Fruit fly (Drosophila melanogaster) whole organism, adult: Measurements from ENCODE around the gene CG34283.

Experiments used
- CG1620 ChIP-seq: fragments of 200-800 bp; sonication (Bioruptor generic); optimal IDR thresholded peaks from 2 replicates; lab custom pipeline; 2016; ENCODE audit warnings: missing biosample characterization, missing genetic modification characterization
- CG5204 ChIP-seq: fragments of 200-800 bp; sonication (Bioruptor generic); optimal IDR thresholded peaks from 2 replicates; lab custom pipeline; 2016; ENCODE audit warnings: missing biosample characterization, missing genetic modification characterization
- CG7045 ChIP-seq: fragments of 200-800 bp; sonication (Bioruptor generic); optimal IDR thresholded peaks from 2 replicates; lab custom pipeline; 2017; ENCODE audit warnings: missing biosample characterization, mild to moderate bottlenecking, missing genetic modification characterization
- CG7101 ChIP-seq: fragments of 200-800 bp; sonication (Bioruptor generic); optimal IDR thresholded peaks from 2 replicates; lab custom pipeline; 2018; ENCODE audit warnings: missing biosample characterization, mild to moderate bottlenecking, missing genetic modification characterization, moderate library complexity
- Mnt ChIP-seq: fragments of 200-800 bp; sonication (Bioruptor generic); optimal IDR thresholded peaks from 2 replicates; lab custom pipeline; 2016; ENCODE audit warnings: missing biosample characterization, mild to moderate bottlenecking, missing genetic modification characterization
- pad ChIP-seq: fragments of 200-800 bp; sonication (Bioruptor generic); optimal IDR thresholded peaks from 3 replicates; lab custom pipeline; 2017; ENCODE audit warnings: missing biosample characterization, missing genetic modification characterization, mild to moderate bottlenecking, moderate library complexity, missing genetic modification reagents
- toe ChIP-seq: fragments of 200-800 bp; sonication (Bioruptor generic); optimal IDR thresholded peaks from 2 replicates; lab custom pipeline; 2016; ENCODE audit warnings: missing biosample characterization, missing genetic modification characterization

Gene CG34283

dm6 chr3R:18680332-18680731 is 42.1 kb downstream of the CG34283 start, which contains the start of the genes CG46318 and ChT:
Gene CG46318, plus strand, starts transcription at chr3R:18680604.
Gene ChT, plus strand, starts transcription at chr3R:18680604.
- TF ChIP-seq CG7045 (GFP tag; lab: Kevin White, UChicago) (no peak), pad (GFP tag; lab: Kevin White, UChicago) (peak; percentile 87)

- no peak for TF ChIP-seq CG1620
- TF ChIP-seq toe (GFP tag; lab: Kevin White, UChicago) = peak; percentile 12
- no peak for TF ChIP-seq CG5204
- TF ChIP-seq CG7101 (tag; lab: Kevin White, UChicago) = peak; percentile 6
- peak; percentile 2 for TF ChIP-seq Mnt
Observed at dm6 chr3R:18677500-18677940, 44.9 kb downstream of the CG34283 start, which contains the start of the genes dind and CG7706. Gene dind, minus strand, starts transcription at chr3R:18677539. Gene CG7706, plus strand, starts transcription at chr3R:18677818.
